Fruit fly (Drosophila melanogaster): ENCODE results near the gene CG18404.

- TF ChIP-seq Sox102F (GFP tag; optimal IDR thresholded peaks at IDR 0.05) (no peak), Smox (GFP tag; optimal IDR thresholded peaks at IDR 0.05) (no peak), CG34406 (GFP tag; optimal IDR thresholded peaks at IDR 0.05) (no peak), fkh (GFP tag; optimal IDR thresholded peaks at IDR 0.05) (no peak), achi (GFP tag; optimal IDR thresholded peaks at IDR 0.05) (no peak), CG7368 (GFP tag; optimal IDR thresholded peaks at IDR 0.05) (no peak), Sox14 (GFP tag; optimal IDR thresholded peaks at IDR 0.05) (no peak), Met (GFP tag; optimal IDR thresholded peaks at IDR 0.05) (no peak), Lpt (GFP tag; optimal IDR thresholded peaks at IDR 0.05) (no peak), CG31627 (GFP tag; optimal IDR thresholded peaks at IDR 0.05) (no peak), Hr39 (GFP tag; optimal IDR thresholded peaks at IDR 0.05) (no peak)
Measured at dm6 chr3R:30247802-30248363, 5.1 kb upstream of the CG18404 start.
